Fruit fly (Drosophila melanogaster): ENCODE results near the gene RFeSP.

The RFeSP gene

DNA sequence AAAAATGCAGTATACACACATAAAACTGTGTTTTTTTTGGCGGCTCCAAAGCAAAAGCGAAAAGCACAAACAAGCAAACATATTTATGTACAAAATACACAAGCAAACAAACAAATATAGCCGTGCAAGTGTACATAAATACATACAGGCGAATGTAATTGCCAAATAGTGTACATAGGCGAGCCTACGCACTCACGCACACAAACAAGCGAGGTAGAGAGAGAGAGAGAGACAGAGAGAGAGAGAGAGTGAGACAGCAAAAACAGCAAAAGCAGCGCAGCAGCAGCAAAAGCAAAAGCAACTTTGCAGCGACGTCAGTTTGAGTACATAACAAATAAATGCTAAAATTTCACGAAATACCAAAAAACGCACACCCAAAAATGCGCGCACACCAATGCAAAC, 34.7 kb upstream of the RFeSP start (continued):
- TF ChIP-seq en (GFP tag; optimal IDR thresholded peaks at IDR 0.05) (peak; percentile 85), Opbp (GFP tag; IDR thresholded peaks at IDR 0.05; ENCODE audit: partially characterized antibody) (no peak), fd64A (GFP tag; optimal IDR thresholded peaks at IDR 0.05) (peak; percentile 96), z (GFP tag; IDR thresholded peaks at IDR 0.05) (peak; percentile 58; the same call in 2 of the 3 replicates), HmgZ (tag; optimal IDR thresholded peaks at IDR 0.05) (peak; percentile 82), CG8089 (GFP tag; optimal IDR thresholded peaks at IDR 0.05) (peak; percentile 93), CG18262 (tag; optimal IDR thresholded peaks at IDR 0.05) (peak; percentile 20), salm (tag; optimal IDR thresholded peaks at IDR 0.05) (peak; percentile 87), Xrp1 (GFP tag; IDR thresholded peaks at IDR 0.05) (peak; percentile 82), fd102C (GFP tag; optimal IDR thresholded peaks at IDR 0.05) (peak; percentile 72), tin (GFP tag; optimal IDR thresholded peaks at IDR 0.05) (no peak), Hr51 (GFP tag; optimal IDR thresholded peaks at IDR 0.05) (peak; percentile 45 to 64), H2.0 (GFP tag; IDR thresholded peaks at IDR 0.05) (peak; percentile 69; the same call in 1 of the 2 replicates), Lim3 (GFP tag; IDR thresholded peaks at IDR 0.05) (peak; percentile 30; the same call in 1 of the 2 replicates), stwl (tag; optimal IDR thresholded peaks at IDR 0.05) (peak; percentile 25), CG15073 (GFP tag; optimal IDR thresholded peaks at IDR 0.05) (peak; percentile 40), fru (optimal IDR thresholded peaks at IDR 0.05) (no peak), abd-A (tag; optimal IDR thresholded peaks at IDR 0.05) (peak; percentile 77), pita (GFP tag; optimal IDR thresholded peaks at IDR 0.05) (no peak), zfh2 (GFP tag; optimal IDR thresholded peaks at IDR 0.05) (no peak), CG34376 (GFP tag; optimal IDR thresholded peaks at IDR 0.05) (peak; percentile 19), Sry-δ (GFP tag; optimal IDR thresholded peaks at IDR 0.05) (peak; percentile 47), ssp (GFP tag; IDR thresholded peaks at IDR 0.05) (no peak), pb (GFP tag; optimal IDR thresholded peaks at IDR 0.05) (peak; percentile 76), zf30C (GFP tag; optimal IDR thresholded peaks at IDR 0.05) (no peak), nerfin-1 (tag; optimal IDR thresholded peaks at IDR 0.05) (peak; percentile 88), Hand (GFP tag; optimal IDR thresholded peaks at IDR 0.05) (no peak), trem (tag; optimal IDR thresholded peaks at IDR 0.05) (peak; percentile 50), Usf (GFP tag; optimal IDR thresholded peaks at IDR 0.05) (no peak), aop (GFP tag; IDR thresholded peaks at IDR 0.05) (no peak), CG6791 (GFP tag; IDR thresholded peaks at IDR 0.05; ENCODE audit: partially characterized antibody) (0 out of 3 replicates have a peak, but pooled peaks have one; percentile 16), CG13624 (GFP tag; optimal IDR thresholded peaks at IDR 0.05) (peak; percentile 69), CG6272 (GFP tag; IDR thresholded peaks at IDR 0.05) (no peak), CG9876 (GFP tag; optimal IDR thresholded peaks at IDR 0.05) (peak; percentile 67), CG14441 (GFP tag; IDR thresholded peaks at IDR 0.05) (no peak), CG17186 (GFP tag; optimal IDR thresholded peaks at IDR 0.05) (peak; percentile 89), Dbx (GFP tag; IDR thresholded peaks at IDR 0.05) (no peak), Rfx (GFP tag; IDR thresholded peaks at IDR 0.05) (peak; percentile 70), CG2678 (tag; optimal IDR thresholded peaks at IDR 0.05) (peak; percentile 88), CG12659 (GFP tag; optimal IDR thresholded peaks at IDR 0.05) (peak; percentile 39), gcm (GFP tag; optimal IDR thresholded peaks at IDR 0.05) (peak; percentile 79), CG2889 (GFP tag; IDR thresholded peaks at IDR 0.05) (no peak), CG11093 (GFP tag; IDR thresholded peaks at IDR 0.05) (peak; percentile 15; the same call in 1 of the 3 replicates), lbe (GFP tag; optimal IDR thresholded peaks at IDR 0.05) (no peak), CG30431 (GFP tag; optimal IDR thresholded peaks at IDR 0.05) (peak; percentile 41), CG6813 (GFP tag; optimal IDR thresholded peaks at IDR 0.05) (peak; percentile 94), CG13894 (tag; optimal IDR thresholded peaks at IDR 0.05) (no peak), CG6654 (GFP tag; optimal IDR thresholded peaks at IDR 0.05) (peak; percentile 73), slou (GFP tag; optimal IDR thresholded peaks at IDR 0.05) (peak; percentile 47), Sin3A (optimal IDR thresholded peaks at IDR 0.05) (no peak), CG11695 (GFP tag; IDR thresholded peaks at IDR 0.05) (peak; percentile 78)

Data from whole organism, embryonic.